Worm (Caenorhabditis elegans): Measurements from ENCODE around the gene F09F9.1.

DNA sequence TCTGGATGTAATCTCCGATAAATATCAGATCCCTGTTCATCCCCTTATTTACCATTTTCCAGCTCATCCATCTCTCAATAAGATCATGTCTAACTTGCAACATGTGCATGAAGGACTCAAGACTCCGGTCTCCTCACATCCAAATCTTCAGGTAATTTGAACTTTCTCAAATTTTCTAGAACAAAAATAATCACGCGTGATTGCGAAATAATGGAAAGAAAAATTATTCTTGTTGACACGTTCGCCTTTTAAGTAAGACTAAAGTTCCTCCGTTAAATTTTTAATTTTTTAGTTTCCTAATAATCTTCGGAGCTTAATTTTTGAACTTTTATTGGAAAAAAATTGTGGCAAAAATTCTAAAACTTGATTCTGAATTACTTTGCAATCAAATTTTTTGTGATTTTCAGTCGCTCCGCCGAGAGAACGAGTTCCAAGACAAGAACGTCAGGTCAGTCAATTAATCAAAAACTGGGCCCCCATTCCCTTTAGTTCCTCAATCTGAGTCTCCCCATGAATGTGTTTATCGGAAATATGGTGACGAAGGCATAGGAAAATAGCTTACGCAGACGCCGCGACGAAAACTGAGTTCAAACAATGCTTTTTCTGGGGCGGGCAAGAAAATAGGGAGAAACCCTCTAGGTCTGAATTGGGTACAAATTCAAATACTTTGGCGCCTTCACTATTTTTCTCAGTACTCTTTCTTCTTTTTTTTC, 22.5 kb downstream of the F09F9.1 start:
- TF ChIP-seq ama-1 (optimal IDR thresholded peaks at IDR 0.05) (no peak), ets-7 (tag; optimal IDR thresholded peaks at IDR 0.05) (no peak), pes-1 (GFP tag; IDR thresholded peaks at IDR 0.05) (no peak), scrt-1 (GFP tag; IDR thresholded peaks at IDR 0.05) (no peak), flt-1 (GFP tag; IDR thresholded peaks at IDR 0.05) (no peak), tbx-11 (GFP tag; IDR thresholded peaks at IDR 0.05) (no peak), aly-1 (tag; optimal IDR thresholded peaks at IDR 0.05) (no peak)

Data from whole organism, early embryonic.